Fruit fly (Drosophila melanogaster) whole organism, embryonic: ENCODE measurements around the gene kek6.
A peak's percentile ranks its signal among the peaks of the same experiment; 100 is the strongest.

Experiments used
- Aef1 ChIP-seq: fragments of 200-800 bp; sonication (Bioruptor generic); IDR thresholded peaks from 3 replicates; pipeline ENCODE4 v1.3.6; 2022; ENCODE audit warnings: missing biosample characterization, missing genetic modification characterization
- B-H2 ChIP-seq: fragments of 200-800 bp; sonication (Bioruptor generic); optimal IDR thresholded peaks from 2 replicates; lab custom pipeline; 2018; ENCODE audit warnings: missing biosample characterization, mild to moderate bottlenecking, missing genetic modification characterization
- CG13287 ChIP-seq: fragments of 200-800 bp; sonication (Bioruptor generic); IDR thresholded peaks from 2 replicates; pipeline ENCODE4 v1.3.6; 2022; ENCODE audit warnings: missing biosample characterization, missing genetic modification characterization; ENCODE audit not compliant: partially characterized antibody
- CG14667 ChIP-seq: fragments of 200-800 bp; sonication (Bioruptor generic); IDR thresholded peaks from 2 replicates; pipeline ENCODE4 v1.3.6; 2022; ENCODE audit warnings: missing biosample characterization, missing genetic modification characterization
- CG17361 ChIP-seq: fragments of 200-800 bp; sonication (Bioruptor generic); IDR thresholded peaks from 3 replicates; pipeline ENCODE4 v1.3.6; 2022; ENCODE audit warnings: missing biosample characterization, missing genetic modification characterization
- CG17385 ChIP-seq: fragments of 200-800 bp; sonication (Bioruptor generic); optimal IDR thresholded peaks from 3 replicates; lab custom pipeline; 2018; ENCODE audit warnings: missing biosample characterization, mild to moderate bottlenecking, missing genetic modification characterization
- CG17568 ChIP-seq: fragments of 200-800 bp; sonication (Bioruptor generic); optimal IDR thresholded peaks from 2 replicates; lab custom pipeline; 2018; ENCODE audit warnings: missing biosample characterization, mild to moderate bottlenecking, missing genetic modification characterization, moderate library complexity
- CG2202 ChIP-seq: fragments of 200-800 bp; sonication (Bioruptor generic); optimal IDR thresholded peaks from 2 replicates; lab custom pipeline; 2018; ENCODE audit warnings: missing biosample characterization, mild to moderate bottlenecking, missing genetic modification characterization
- CG30403 ChIP-seq: fragments of 200-800 bp; sonication (Bioruptor generic); optimal IDR thresholded peaks from 3 replicates; lab custom pipeline; 2016; ENCODE audit warnings: missing biosample characterization, missing genetic modification characterization
- CG3065 ChIP-seq: fragments of 200-800 bp; sonication (Bioruptor generic); optimal IDR thresholded peaks from 2 replicates; lab custom pipeline; 2016; ENCODE audit warnings: missing biosample characterization, missing genetic modification characterization
- CG4820 ChIP-seq: fragments of 200-800 bp; sonication (Bioruptor generic); optimal IDR thresholded peaks from 3 replicates; lab custom pipeline; 2016; ENCODE audit warnings: missing biosample characterization, missing genetic modification characterization
- CG5180 ChIP-seq: fragments of 200-800 bp; sonication (Bioruptor generic); optimal IDR thresholded peaks from 3 replicates; lab custom pipeline; 2017; ENCODE audit warnings: missing biosample characterization, missing genetic modification characterization, mild to moderate bottlenecking, moderate library complexity, missing genetic modification reagents
- CG8359 ChIP-seq: fragments of 200-800 bp; sonication (Bioruptor generic); optimal IDR thresholded peaks from 2 replicates; lab custom pipeline; 2017; ENCODE audit warnings: missing biosample characterization, mild to moderate bottlenecking, missing genetic modification characterization, borderline replicate concordance
- CG9727 ChIP-seq: fragments of 200-800 bp; sonication (Bioruptor generic); optimal IDR thresholded peaks from 3 replicates; lab custom pipeline; 2017; ENCODE audit warnings: missing biosample characterization, mild to moderate bottlenecking, missing genetic modification characterization
- E2f2 ChIP-seq: fragments of 200-800 bp; sonication (Bioruptor generic); IDR thresholded peaks from 2 replicates; pipeline ENCODE4 v1.3.6; 2022; ENCODE audit warnings: missing biosample characterization, missing genetic modification characterization
- Jarid2 ChIP-seq: fragments of 200-800 bp; sonication (Bioruptor generic); optimal IDR thresholded peaks from 3 replicates; lab custom pipeline; 2017; ENCODE audit warnings: mild to moderate bottlenecking, missing biosample characterization, missing genetic modification reagents, missing genetic modification characterization
- Max ChIP-seq: fragments of 200-800 bp; sonication (Bioruptor generic); optimal IDR thresholded peaks from 2 replicates; lab custom pipeline; 2016; ENCODE audit warnings: missing biosample characterization, mild to moderate bottlenecking, missing genetic modification characterization
- Mes4 ChIP-seq: fragments of 200-800 bp; sonication (Bioruptor generic); optimal IDR thresholded peaks from 2 replicates; lab custom pipeline; 2016; ENCODE audit warnings: missing biosample characterization, missing genetic modification characterization
- Mrtf ChIP-seq: fragments of 200-800 bp; sonication (Bioruptor generic); IDR thresholded peaks from 3 replicates; pipeline ENCODE4 v1.3.6; 2022; ENCODE audit warnings: missing biosample characterization, missing genetic modification characterization
- Myb ChIP-seq: fragments of 200-800 bp; sonication (Bioruptor generic); optimal IDR thresholded peaks from 2 replicates; lab custom pipeline; 2016; ENCODE audit warnings: missing biosample characterization, missing genetic modification characterization
- NK7.1 ChIP-seq: fragments of 200-800 bp; sonication (Bioruptor generic); optimal IDR thresholded peaks from 3 replicates; lab custom pipeline; 2016; ENCODE audit warnings: missing biosample characterization, missing genetic modification characterization
- Nf-YB ChIP-seq: fragments of 200-800 bp; sonication (Bioruptor generic); optimal IDR thresholded peaks from 3 replicates; lab custom pipeline; 2019; ENCODE audit warnings: missing biosample characterization, mild to moderate bottlenecking, missing genetic modification characterization, moderate library complexity
- Oli ChIP-seq: fragments of 200-800 bp; sonication (Bioruptor generic); optimal IDR thresholded peaks from 2 replicates; lab custom pipeline; 2018; ENCODE audit warnings: missing biosample characterization, mild to moderate bottlenecking, missing genetic modification characterization, moderate library complexity
- Ptx1 ChIP-seq: fragments of 200-800 bp; sonication (Bioruptor generic); IDR thresholded peaks from 2 replicates; pipeline ENCODE4 v1.3.6; 2022; ENCODE audit warnings: missing biosample characterization, missing genetic modification characterization
- Rx ChIP-seq: fragments of 200-800 bp; sonication (Bioruptor generic); IDR thresholded peaks from 2 replicates; pipeline ENCODE4 v1.3.6; 2022; ENCODE audit warnings: missing biosample characterization, missing genetic modification characterization
- Sin3A ChIP-seq: fragments of >200 bp; optimal IDR thresholded peaks from 2 replicates; lab custom pipeline; 2018
- Six4 ChIP-seq: fragments of 200-800 bp; sonication (Bioruptor generic); optimal IDR thresholded peaks from 2 replicates; lab custom pipeline; 2016; ENCODE audit warnings: missing biosample characterization, missing genetic modification characterization
- Taf1 ChIP-seq: fragments of 200-800 bp; sonication (Bioruptor generic); IDR thresholded peaks from 2 replicates; pipeline ENCODE4 v1.3.6; 2022; ENCODE audit warnings: missing biosample characterization, missing genetic modification characterization
- aop ChIP-seq: fragments of 200-800 bp; sonication (Bioruptor generic); IDR thresholded peaks from 2 replicates; pipeline ENCODE4 v1.3.6; 2022; ENCODE audit warnings: missing biosample characterization, missing genetic modification characterization
- bab2 ChIP-seq: fragments of 200-800 bp; sonication (Bioruptor generic); optimal IDR thresholded peaks from 2 replicates; lab custom pipeline; 2016; ENCODE audit warnings: missing biosample characterization, missing genetic modification characterization
- bowl ChIP-seq: fragments of 200-800 bp; sonication (Bioruptor generic); IDR thresholded peaks from 2 replicates; pipeline ENCODE4 v1.3.6; 2022; ENCODE audit warnings: missing biosample characterization, missing genetic modification characterization
- chif ChIP-seq, 2 experiments: fragments of 200-800 bp; sonication (Bioruptor generic); optimal IDR thresholded peaks; 3 replicates each; lab custom pipeline; 2016; ENCODE audit warnings: missing biosample characterization in 2 of 2, missing genetic modification characterization in 2 of 2
- corto ChIP-seq: fragments of 200-800 bp; sonication (Bioruptor generic); optimal IDR thresholded peaks from 2 replicates; lab custom pipeline; 2016; ENCODE audit warnings: missing biosample characterization, mild to moderate bottlenecking, missing genetic modification characterization, moderate library complexity
- dan ChIP-seq: fragments of 200-800 bp; sonication (Bioruptor generic); IDR thresholded peaks from 2 replicates; pipeline ENCODE4 v1.3.6; 2022; ENCODE audit warnings: missing biosample characterization, missing genetic modification characterization
- dmrt11E ChIP-seq: fragments of 200-800 bp; sonication (Bioruptor generic); optimal IDR thresholded peaks from 3 replicates; lab custom pipeline; 2018; ENCODE audit warnings: missing biosample characterization, mild to moderate bottlenecking, missing genetic modification characterization, moderate library complexity
- fd96Cb ChIP-seq: fragments of 200-800 bp; sonication (Bioruptor generic); optimal IDR thresholded peaks from 2 replicates; lab custom pipeline; 2018; ENCODE audit warnings: missing biosample characterization, mild to moderate bottlenecking, missing genetic modification characterization, moderate library complexity
- gem ChIP-seq: fragments of 200-800 bp; sonication (Bioruptor generic); optimal IDR thresholded peaks from 2 replicates; lab custom pipeline; 2019; ENCODE audit warnings: missing biosample characterization, mild to moderate bottlenecking, missing genetic modification characterization, moderate library complexity
- grn ChIP-seq: fragments of 200-800 bp; sonication (Bioruptor generic); optimal IDR thresholded peaks from 3 replicates; lab custom pipeline; 2017; ENCODE audit warnings: missing biosample characterization, missing genetic modification characterization
- her ChIP-seq: fragments of 200-800 bp; sonication (Bioruptor generic); optimal IDR thresholded peaks from 2 replicates; lab custom pipeline; 2016; ENCODE audit warnings: missing biosample characterization, missing genetic modification characterization
- insv ChIP-seq, 2 experiments: fragments of 200-800 bp; sonication (Bioruptor generic); optimal IDR thresholded peaks; 3 replicates each; lab custom pipeline; 2016 to 2018; ENCODE audit warnings: missing biosample characterization in 2 of 2, missing genetic modification characterization in 2 of 2
- kay ChIP-seq: fragments of 200-800 bp; sonication (Bioruptor generic); optimal IDR thresholded peaks from 2 replicates; lab custom pipeline; 2016; ENCODE audit warnings: missing biosample characterization, missing genetic modification characterization
- klu ChIP-seq: fragments of 200-800 bp; sonication (Bioruptor generic); IDR thresholded peaks from 2 replicates; pipeline ENCODE4 v1.3.6; 2022; ENCODE audit warnings: missing biosample characterization, missing genetic modification characterization
- lola ChIP-seq, 3 experiments: fragments of >200 bp in 2 of 3; fragments of 200-800 bp in 1 of 3; sonication (Bioruptor generic) in 1 of 3; optimal IDR thresholded peaks; 2 replicates each; lab custom pipeline; 2017 to 2019; ENCODE audit warnings: missing biosample characterization in 3 of 3, missing genetic modification characterization in 3 of 3, mild to moderate bottlenecking in 1 of 3, moderate library complexity in 1 of 3
- luna ChIP-seq: fragments of 200-800 bp; sonication (Bioruptor generic); optimal IDR thresholded peaks from 2 replicates; lab custom pipeline; 2016; ENCODE audit warnings: missing biosample characterization, missing genetic modification characterization
- prd ChIP-seq, 3 experiments: fragments of >200 bp in 2 of 3; fragments of 200-800 bp in 1 of 3; sonication (Bioruptor generic) in 1 of 3; optimal IDR thresholded peaks in 2 of 3; IDR thresholded peaks in 1 of 3; 2 replicates in 2 of 3; 3 replicates in 1 of 3; pipeline versions ENCODE4 v1.3.6 to Lab custom; 2017 to 2022; ENCODE audit warnings: missing biosample characterization in 1 of 3, missing genetic modification characterization in 1 of 3
- psq ChIP-seq: fragments of 200-800 bp; sonication (Bioruptor generic); optimal IDR thresholded peaks from 2 replicates; lab custom pipeline; 2017; ENCODE audit warnings: missing biosample characterization, missing genetic modification characterization
- pum ChIP-seq: fragments of 200-800 bp; sonication (Bioruptor generic); optimal IDR thresholded peaks from 2 replicates; lab custom pipeline; 2016; ENCODE audit warnings: missing biosample characterization, missing genetic modification characterization
- sisA ChIP-seq: fragments of 200-800 bp; sonication (Bioruptor generic); IDR thresholded peaks from 2 replicates; pipeline ENCODE4 v1.3.6; 2022; ENCODE audit warnings: missing biosample characterization, missing genetic modification characterization
- sr ChIP-seq: fragments of 200-800 bp; sonication (Bioruptor generic); IDR thresholded peaks from 3 replicates; pipeline ENCODE4 v1.3.6; 2022; ENCODE audit warnings: missing biosample characterization, missing genetic modification characterization
- vnd ChIP-seq: fragments of 200-800 bp; sonication (Bioruptor generic); IDR thresholded peaks from 3 replicates; pipeline ENCODE4 v1.3.6; 2022; ENCODE audit warnings: missing biosample characterization, missing genetic modification characterization; ENCODE audit not compliant: partially characterized antibody
- zfh1 ChIP-seq: fragments of 200-800 bp; sonication (Bioruptor generic); IDR thresholded peaks from 3 replicates; pipeline ENCODE4 v1.3.6; 2022; ENCODE audit warnings: missing biosample characterization, missing genetic modification characterization

kek6 gene

dm6 chr3R:31698143-31698776, 76.3 kb downstream of the kek6 start (continued):
- TF ChIP-seq dmrt11E, result peak; percentile 65
- no peak for TF ChIP-seq luna (GFP tag; lab: Kevin White, UChicago)
- TF ChIP-seq bab2 (GFP tag; lab: Kevin White, UChicago), result no peak
- TF ChIP-seq Myb, result no peak
- TF ChIP-seq CG30403, result no peak
- no peak for TF ChIP-seq sisA (GFP tag; lab: Robert Waterston, UW)
- TF ChIP-seq sr (GFP tag; lab: Robert Waterston, UW), result no peak
- TF ChIP-seq vnd, result no peak
- no peak for TF ChIP-seq CG5180 (GFP tag; lab: Kevin White, UChicago)
- no peak for TF ChIP-seq her (GFP tag; lab: Kevin White, UChicago)
- TF ChIP-seq CG13287 (GFP tag; lab: Robert Waterston, UW), result no peak
- no peak for TF ChIP-seq Sin3A
- no peak for TF ChIP-seq CG4820 (GFP tag; lab: Kevin White, UChicago)
- no peak for TF ChIP-seq E2f2 (GFP tag; lab: Robert Waterston, UW)
- TF ChIP-seq Mrtf (GFP tag; lab: Robert Waterston, UW), result no peak
- peak; percentile 1 for TF ChIP-seq pum (GFP tag; lab: Kevin White, UChicago)
- TF ChIP-seq prd (optimal IDR thresholded peaks at IDR 0.05; lab: Kevin White, UChicago), result no peak
- TF ChIP-seq prd (GFP tag; IDR thresholded peaks at IDR 0.05; lab: Robert Waterston, UW), result peak; percentile 23; the same call in 1 of the 3 replicates
- TF ChIP-seq dan (GFP tag; lab: Robert Waterston, UW), result no peak
- no peak for TF ChIP-seq insv (GFP tag; optimal IDR thresholded peaks at IDR 0.05; lab: Kevin White, UChicago)
- no peak for TF ChIP-seq klu (GFP tag; lab: Robert Waterston, UW)
- TF ChIP-seq fd96Cb (tag; lab: Kevin White, UChicago), result no peak
- TF ChIP-seq Ptx1 (GFP tag; lab: Robert Waterston, UW), result no peak
- TF ChIP-seq Mes4 (GFP tag; lab: Kevin White, UChicago), result no peak
- TF ChIP-seq bowl (GFP tag; lab: Robert Waterston, UW), result no peak
- TF ChIP-seq CG17361 (GFP tag; lab: Robert Waterston, UW), result 0 out of 3 replicates have a peak, but pooled peaks have one; percentile 22
- TF ChIP-seq Taf1 (GFP tag; lab: Robert Waterston, UW), result no peak
- TF ChIP-seq CG2202 (tag; lab: Kevin White, UChicago), result no peak
- no peak for TF ChIP-seq Jarid2 (GFP tag; lab: Kevin White, UChicago)
- no peak for TF ChIP-seq B-H2 (GFP tag; lab: Kevin White, UChicago)
- no peak for TF ChIP-seq CG14667 (GFP tag; lab: Robert Waterston, UW)
- no peak for TF ChIP-seq Rx (GFP tag; lab: Robert Waterston, UW)
- no peak for TF ChIP-seq Aef1 (GFP tag; lab: Robert Waterston, UW)
- no peak for TF ChIP-seq Nf-YB
- no peak for TF ChIP-seq Six4
- TF ChIP-seq CG17385 (GFP tag; lab: Kevin White, UChicago), result no peak
- TF ChIP-seq corto (GFP tag; lab: Kevin White, UChicago), result peak; percentile 91
- no peak for TF ChIP-seq CG3065 (GFP tag; lab: Kevin White, UChicago)
- 0 out of 3 replicates have a peak, but pooled peaks have one; percentile 29 for TF ChIP-seq zfh1
- no peak for TF ChIP-seq CG8359 (GFP tag; lab: Kevin White, UChicago)
- no peak for TF ChIP-seq aop (GFP tag; lab: Robert Waterston, UW)
- peak in 1 of 3 experiments; percentile 32 for TF ChIP-seq lola (GFP tag; optimal IDR thresholded peaks at IDR 0.05; lab: Kevin White, UChicago)
- no peak for TF ChIP-seq NK7.1
- no peak for TF ChIP-seq grn
- peak; percentile 30 for TF ChIP-seq gem (tag; lab: Kevin White, UChicago)
- TF ChIP-seq Max, result no peak
- TF ChIP-seq Oli, result no peak
- TF ChIP-seq psq (GFP tag; lab: Kevin White, UChicago), result no peak
- no peak for TF ChIP-seq CG17568 (GFP tag; lab: Kevin White, UChicago)
- TF ChIP-seq kay, result no peak
- TF ChIP-seq chif (GFP tag; optimal IDR thresholded peaks at IDR 0.05; lab: Kevin White, UChicago), result peak in 1 of 2 experiments; percentile 6
- TF ChIP-seq CG9727 (GFP tag; lab: Kevin White, UChicago), result peak; percentile 37
